Worm (Caenorhabditis elegans) whole organism, L4 larva: ENCODE results near the gene pei-1.
"Not testable (repeated sequence)": the region's sequence is repeated elsewhere in the genome, so short reads cannot be mapped to it uniquely, and the experiment has no call there.

ENCODE experiments used
- F26F4.8 ChIP-seq: fragments of 200-800 bp; sonication (Bioruptor generic); conservative IDR thresholded peaks from 2 replicates; pipeline ENCODE4 v1.3.6; 2022; ENCODE audit warnings: missing genetic modification characterization, missing compliant biosample characterization
- F49E8.2 ChIP-seq: sonication (generic microtip); optimal IDR thresholded peaks from 2 replicates; lab custom pipeline; 2016; ENCODE audit warnings: missing compliant biosample characterization, mild to moderate bottlenecking, missing genetic modification characterization, borderline replicate concordance
- T20F7.1 ChIP-seq: fragments of 200-800 bp; sonication (Bioruptor generic); optimal IDR thresholded peaks from 2 replicates; lab custom pipeline; 2018; ENCODE audit warnings: mild to moderate bottlenecking, missing genetic modification characterization, missing compliant biosample characterization
- Y48G9A.11 ChIP-seq: fragments of 200-800 bp; sonication (Bioruptor generic); IDR thresholded peaks from 2 replicates; pipeline ENCODE4 v1.3.6; 2022; ENCODE audit warnings: missing genetic modification reagents, missing genetic modification characterization, missing compliant biosample characterization
- Y75B8A.6 ChIP-seq: fragments of 200-800 bp; sonication (Bioruptor generic); IDR thresholded peaks from 2 replicates; pipeline ENCODE4 v1.3.6; 2022; ENCODE audit warnings: missing genetic modification reagents, missing genetic modification characterization, missing compliant biosample characterization
- aha-1 ChIP-seq: fragments of 150-350 bp; peaks from one replicate; lab custom pipeline; 2014; ENCODE audit warnings: missing biosample characterization, missing genetic modification characterization
- aly-2 ChIP-seq: sonication (generic microtip); optimal IDR thresholded peaks from 2 replicates; lab custom pipeline; 2018; ENCODE audit warnings: missing biosample characterization, missing genetic modification characterization
- ceh-32 ChIP-seq: sonication (generic microtip); optimal IDR thresholded peaks from 2 replicates; lab custom pipeline; 2016; ENCODE audit warnings: mild to moderate bottlenecking, missing genetic modification characterization, missing compliant biosample characterization; ENCODE audit not compliant: poor library complexity
- ceh-82 ChIP-seq: sonication (generic microtip); optimal IDR thresholded peaks from 2 replicates; lab custom pipeline; 2017; ENCODE audit warnings: missing biosample characterization, missing genetic modification characterization
- ces-1 ChIP-seq: fragments of 150-350 bp; sonication (generic microtip); optimal IDR thresholded peaks from 4 replicates; lab custom pipeline; 2014; ENCODE audit warnings: missing biosample characterization, missing genetic modification reagents, missing genetic modification characterization
- ctbp-1 ChIP-seq: fragments of 200-800 bp; sonication (Bioruptor generic); IDR thresholded peaks from 2 replicates; pipeline ENCODE4 v1.3.6; 2022; ENCODE audit warnings: missing genetic modification reagents, missing genetic modification characterization, missing compliant biosample characterization
- daf-16 ChIP-seq, 3 experiments: sonication (generic microtip); optimal IDR thresholded peaks; 2 replicates each; lab custom pipeline; 2016 to 2017; ENCODE audit warnings: missing genetic modification characterization in 3 of 3, missing genetic modification reagents in 3 of 3, mild to moderate bottlenecking in 2 of 3, missing compliant biosample characterization in 2 of 3, missing biosample characterization in 1 of 3, moderate library complexity in 1 of 3
- daf-19 ChIP-seq: fragments of 200-800 bp; sonication (Bioruptor generic); conservative IDR thresholded peaks from 2 replicates; pipeline ENCODE4 v1.3.6; 2022; ENCODE audit warnings: missing genetic modification characterization, missing compliant biosample characterization
- dmd-6 ChIP-seq: fragments of 200-800 bp; sonication (Bioruptor generic); IDR thresholded peaks from 2 replicates; pipeline ENCODE4 v1.3.6; 2022; ENCODE audit warnings: missing genetic modification reagents, missing genetic modification characterization, missing compliant biosample characterization
- dve-1 ChIP-seq: sonication (generic microtip); optimal IDR thresholded peaks from 2 replicates; lab custom pipeline; 2017; ENCODE audit warnings: antibody characterized with exemption, mild to moderate bottlenecking, missing genetic modification characterization, missing compliant biosample characterization; ENCODE audit not compliant: insufficient read depth
- egl-27 ChIP-seq: sonication (generic microtip); optimal IDR thresholded peaks from 3 replicates; lab custom pipeline; 2017; ENCODE audit warnings: missing biosample characterization, missing genetic modification reagents, missing genetic modification characterization
- lin-1 ChIP-seq: fragments of 200-800 bp; sonication (Bioruptor generic); IDR thresholded peaks from 2 replicates; pipeline ENCODE4 v1.3.6; 2022; ENCODE audit warnings: missing genetic modification reagents, missing genetic modification characterization, missing compliant biosample characterization
- lin-38 ChIP-seq: fragments of 200-800 bp; sonication (Bioruptor generic); IDR thresholded peaks from 2 replicates; pipeline ENCODE4 v1.3.6; 2022; ENCODE audit warnings: missing genetic modification reagents, missing genetic modification characterization, missing compliant biosample characterization
- lin-39 ChIP-seq: fragments of 150-350 bp; optimal IDR thresholded peaks from 2 replicates; lab custom pipeline; 2014; ENCODE audit warnings: missing biosample characterization, missing genetic modification reagents, missing genetic modification characterization
- madf-5 ChIP-seq, 2 experiments: fragments of 200-800 bp; sonication (Bioruptor generic); IDR thresholded peaks; 2 replicates each; pipeline ENCODE4 v1.3.6; 2022; ENCODE audit warnings: missing compliant biosample characterization in 2 of 2, missing genetic modification characterization in 2 of 2
- mdl-1 ChIP-seq, 2 experiments: fragments of 150-350 bp in 1 of 2; sonication (generic microtip) in 1 of 2; optimal IDR thresholded peaks; 2 replicates each; lab custom pipeline; 2014 to 2017; ENCODE audit warnings: missing biosample characterization in 2 of 2, missing genetic modification characterization in 2 of 2
- mes-2 ChIP-seq: sonication (generic microtip); optimal IDR thresholded peaks from 2 replicates; lab custom pipeline; 2016; ENCODE audit warnings: missing genotype, mild to moderate bottlenecking, missing genetic modification characterization, missing compliant biosample characterization; ENCODE audit not compliant: poor library complexity, severe bottlenecking
- mxl-3 ChIP-seq: fragments of 200-800 bp; sonication (Bioruptor generic); optimal IDR thresholded peaks from 2 replicates; lab custom pipeline; 2018; ENCODE audit warnings: mild to moderate bottlenecking, missing genetic modification characterization, missing compliant biosample characterization
- nhr-102 ChIP-seq: sonication (generic microtip); optimal IDR thresholded peaks from 2 replicates; lab custom pipeline; 2016; ENCODE audit warnings: mild to moderate bottlenecking, missing genetic modification characterization, moderate library complexity, missing compliant biosample characterization
- nhr-25 ChIP-seq: sonication (generic microtip); optimal IDR thresholded peaks from 2 replicates; lab custom pipeline; 2017; ENCODE audit warnings: missing genetic modification characterization, mild to moderate bottlenecking, missing compliant biosample characterization, antibody characterized with exemption, moderate library complexity, borderline replicate concordance; ENCODE audit not compliant: insufficient read depth
- nhr-28 ChIP-seq: fragments of 150-350 bp; optimal IDR thresholded peaks from 2 replicates; lab custom pipeline; 2014; ENCODE audit warnings: missing biosample characterization, missing genetic modification characterization
- nhr-76 ChIP-seq: fragments of 150-350 bp; optimal IDR thresholded peaks from 2 replicates; lab custom pipeline; 2014; ENCODE audit warnings: missing biosample characterization, missing genetic modification characterization
- nhr-77 ChIP-seq: fragments of 150-350 bp; optimal IDR thresholded peaks from 2 replicates; lab custom pipeline; 2014; ENCODE audit warnings: missing biosample characterization, missing genetic modification characterization
- pqm-1 ChIP-seq: sonication (generic microtip); optimal IDR thresholded peaks from 2 replicates; lab custom pipeline; 2017; ENCODE audit warnings: missing biosample characterization, missing genetic modification characterization
- saeg-2 ChIP-seq: fragments of 200-800 bp; sonication (Bioruptor generic); IDR thresholded peaks from 2 replicates; pipeline ENCODE4 v1.3.6; 2022; ENCODE audit warnings: missing genetic modification reagents, missing genetic modification characterization, missing compliant biosample characterization
- snpc-1.2 ChIP-seq: fragments of 200-800 bp; sonication (Bioruptor generic); IDR thresholded peaks from 2 replicates; pipeline ENCODE4 v1.3.6; 2022; ENCODE audit warnings: missing genetic modification reagents, missing genetic modification characterization, missing compliant biosample characterization
- unc-39 ChIP-seq: sonication (generic microtip); optimal IDR thresholded peaks from 2 replicates; lab custom pipeline; 2017; ENCODE audit warnings: missing biosample characterization, missing genetic modification characterization
- unc-62 ChIP-seq, 3 experiments: fragments of 150-350 bp in 1 of 3; sonication (generic microtip); optimal IDR thresholded peaks in 2 of 3; peaks in 1 of 3; 1 replicate in 1 of 3; 2 replicates in 2 of 3; lab custom pipeline; 2014 to 2017; ENCODE audit warnings: missing biosample characterization in 3 of 3, missing genetic modification characterization in 3 of 3, missing genetic modification reagents in 3 of 3, missing genotype in 1 of 3
- zfp-3 ChIP-seq: fragments of 200-800 bp; sonication (Bioruptor generic); conservative IDR thresholded peaks from 2 replicates; pipeline ENCODE4 v1.3.6; 2022; ENCODE audit warnings: missing genetic modification reagents, missing genetic modification characterization, missing compliant biosample characterization
- zip-2 ChIP-seq: fragments of 150-350 bp; optimal IDR thresholded peaks from 2 replicates; lab custom pipeline; 2014; ENCODE audit warnings: missing biosample characterization, missing genetic modification characterization
- ztf-7 ChIP-seq: fragments of 150-350 bp; optimal IDR thresholded peaks from 2 replicates; lab custom pipeline; 2014; ENCODE audit warnings: missing biosample characterization, missing genetic modification characterization

pei-1 gene

DNA sequence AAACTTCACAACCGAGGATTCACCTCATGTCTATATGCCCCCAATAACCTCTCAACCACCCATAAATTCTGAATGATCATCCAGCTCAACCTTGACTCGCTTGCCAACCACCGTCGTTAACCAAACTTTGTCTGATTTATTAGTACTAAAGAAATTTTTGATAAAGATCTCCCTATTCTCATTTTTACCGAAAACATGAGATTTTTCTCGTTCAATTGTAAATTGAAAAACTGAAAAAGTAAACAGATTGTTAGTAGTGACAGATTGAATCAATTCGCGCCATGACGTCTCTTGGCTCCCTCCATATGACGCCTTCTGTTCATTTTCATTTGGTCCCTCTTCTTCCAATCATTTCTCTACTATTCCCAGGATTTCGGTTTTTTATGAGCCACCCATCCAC, 15.6 kb upstream of the pei-1 start:
- TF ChIP-seq daf-19 (GFP tag; lab: Robert Waterston, UW) (no peak), nhr-76 (no peak), ztf-7 (tag; lab: Kevin White, UChicago) (no peak), aly-2 (tag; lab: Kevin White, UChicago) (no peak), egl-27 (tag; lab: Kevin White, UChicago) (no peak), mes-2 (no peak), zfp-3 (GFP tag; lab: Robert Waterston, UW) (no peak), nhr-25 (tag; lab: Kevin White, UChicago) (no peak)

DNA sequence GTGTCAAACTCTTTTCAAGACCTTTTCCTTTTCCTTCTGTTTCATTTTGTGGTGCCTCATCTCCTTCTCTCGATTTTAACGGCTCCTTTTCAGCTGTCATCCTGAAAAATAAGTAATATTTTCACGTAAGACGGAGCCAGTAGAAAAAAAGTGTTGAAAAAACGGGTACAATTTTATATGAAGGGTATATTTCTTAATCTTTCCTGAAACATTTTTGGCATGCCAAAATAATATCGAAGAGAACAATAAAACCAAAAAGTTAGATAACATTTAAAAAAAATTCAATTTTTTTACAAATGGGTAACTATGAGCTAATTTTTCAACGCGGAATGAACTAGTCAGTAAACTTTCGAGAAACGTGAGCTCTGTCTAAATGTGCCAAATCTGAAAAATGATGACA, 9.3 kb upstream of the pei-1 start, which contains the start of gene aat-1:
TSS of gene aat-1 (minus strand) at position 101 of the 400 bp plus-strand sequence.
- no peak for TF ChIP-seq zip-2 (tag; lab: Kevin White, UChicago)
- TF ChIP-seq ctbp-1 (GFP tag; lab: Robert Waterston, UW): no peak
- TF ChIP-seq, all 104 proteins: peak for 0

DNA sequence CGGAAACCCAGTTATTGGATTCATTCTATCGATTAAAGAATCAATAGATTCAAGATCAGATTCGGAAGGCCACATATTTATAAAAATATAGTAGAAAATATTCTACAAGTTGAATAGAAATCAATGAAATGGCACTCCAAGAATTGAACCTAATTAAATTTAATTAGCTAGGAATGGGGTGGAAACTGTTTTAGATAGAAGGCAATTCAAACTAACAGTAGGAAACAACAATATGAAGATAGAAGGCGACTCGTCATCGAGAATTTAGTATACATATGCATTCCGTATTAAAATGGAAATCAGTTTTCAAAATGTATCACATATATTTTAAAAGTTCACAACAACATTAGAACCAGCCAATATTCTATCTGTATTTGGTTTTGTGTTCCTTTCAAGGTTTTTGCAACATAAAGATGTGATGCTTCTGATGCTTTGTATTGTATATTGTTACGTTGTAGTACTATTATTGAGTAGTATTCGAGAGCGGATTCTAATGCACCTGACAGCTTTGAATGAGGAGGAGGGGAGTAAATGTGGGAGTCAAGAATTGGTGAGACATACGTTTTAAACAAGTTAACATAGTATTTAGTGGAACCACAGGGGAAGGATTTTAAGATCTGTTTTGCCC, 3.6 kb upstream of the pei-1 start, which contains the start of the genes F27C8.3 and F27C8.2:
TSS of gene F27C8.3 (minus strand) at position 101 of the 628 bp plus-strand sequence.
TSS of gene F27C8.2 (plus strand) at position 578 of the 628 bp plus-strand sequence.
- peak in 1 of 2 experiments; percentile 4 for TF ChIP-seq unc-62 (GFP tag; optimal IDR thresholded peaks at IDR 0.05 in 1 of 2; lab: Kevin White, UChicago)
- not testable (repeated sequence) for TF ChIP-seq unc-62 (tag; optimal IDR thresholded peaks at IDR 0.05; lab: Kevin White, UChicago)

DNA sequence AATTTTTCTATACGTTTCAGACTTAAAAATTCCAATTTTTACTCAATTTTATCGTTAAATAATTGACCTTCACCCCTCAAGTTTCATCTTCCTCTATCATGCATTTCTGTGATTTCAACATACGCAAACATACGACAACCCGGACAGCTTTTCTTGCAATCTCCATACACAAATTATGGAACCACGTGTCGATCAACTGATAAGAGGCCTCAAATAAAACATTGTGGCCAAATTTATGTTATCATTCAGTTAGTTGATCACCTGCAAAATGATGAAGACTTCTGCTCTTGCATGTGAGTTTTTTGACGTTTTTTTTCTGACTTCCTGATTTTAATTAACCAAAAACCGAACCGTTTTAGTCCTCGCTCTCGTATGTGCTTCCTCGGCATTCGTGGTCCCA, 1.1 kb upstream of the pei-1 start, which contains the start of gene spp-18:
TSS of gene spp-18 (plus strand) at position 257 of the 400 bp plus-strand sequence.
- TF ChIP-seq aha-1 (no peak), nhr-28 (peak; percentile 80), ceh-32 (tag; lab: Kevin White, UChicago) (no peak), unc-62 (GFP tag; optimal IDR thresholded peaks at IDR 0.05 in 1 of 2; lab: Kevin White, UChicago) (no peak), unc-62 (tag; optimal IDR thresholded peaks at IDR 0.05; lab: Kevin White, UChicago) (no peak), dmd-6 (GFP tag; lab: Robert Waterston, UW) (peak; percentile 90), lin-39 (tag; lab: Kevin White, UChicago) (no peak), mxl-3 (GFP tag; lab: Kevin White, UChicago) (peak; percentile 79), mdl-1 (tag; optimal IDR thresholded peaks at IDR 0.05; lab: Kevin White, UChicago) (peak in 1 of 2 experiments; percentile 50), mes-2 (no peak), lin-1 (GFP tag; lab: Robert Waterston, UW) (0 out of 2 replicates have a peak, but pooled peaks have one; percentile 20), pqm-1 (tag; lab: Kevin White, UChicago) (peak; percentile 91), aly-2 (tag; lab: Kevin White, UChicago) (no peak), ceh-82 (tag; lab: Kevin White, UChicago) (no peak), T20F7.1 (GFP tag; lab: Kevin White, UChicago) (no peak), nhr-77 (tag; lab: Kevin White, UChicago) (peak; percentile 63), saeg-2 (no peak), daf-16 (GFP tag; optimal IDR thresholded peaks at IDR 0.05; lab: Kevin White, UChicago) (no peak), daf-16 (tag; optimal IDR thresholded peaks at IDR 0.05; lab: Kevin White, UChicago) (peak; percentile 62), F49E8.2 (tag; lab: Kevin White, UChicago) (no peak)
- TF ChIP-seq, all 104 proteins: peak for 8

DNA sequence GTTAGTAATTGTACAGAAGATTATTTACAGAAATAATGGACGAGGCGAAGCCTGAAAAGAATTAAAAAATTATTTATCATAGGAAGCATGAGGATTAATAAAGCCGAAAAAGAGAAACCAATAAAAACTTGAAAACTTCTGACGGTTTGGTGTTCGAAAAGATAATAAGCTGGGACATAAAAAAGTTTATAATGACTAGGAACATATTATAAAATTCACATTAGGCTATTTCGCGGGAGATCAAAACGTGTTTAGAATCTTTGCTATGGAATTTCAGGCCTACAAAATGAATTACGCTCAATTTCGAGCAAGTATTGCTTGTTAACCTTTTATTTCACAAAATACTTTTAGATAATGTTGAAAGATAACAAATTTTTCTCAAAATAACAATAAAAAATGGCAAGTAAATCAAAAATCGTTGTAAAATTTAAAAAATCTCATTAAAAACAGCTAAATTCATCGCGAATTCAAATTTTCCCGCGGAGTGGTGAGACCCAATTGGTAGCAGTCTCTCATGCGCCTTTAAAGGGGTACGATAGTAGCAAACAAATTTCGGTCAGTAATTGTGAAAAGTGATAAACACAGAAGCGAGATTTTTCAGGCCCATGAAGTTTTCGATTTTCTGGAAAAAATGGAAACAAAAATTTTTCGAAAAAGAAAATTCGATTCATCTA, 3.4 kb downstream of the pei-1 start, which contains the start of gene trcs-1:
TSS of gene trcs-1 (minus strand) at position 51 of the 674 bp plus-strand sequence.
- no peak for TF ChIP-seq lin-1 (GFP tag; lab: Robert Waterston, UW)
- no peak for TF ChIP-seq unc-39 (tag; lab: Kevin White, UChicago)
- TF ChIP-seq nhr-102 (tag; lab: Kevin White, UChicago): no peak
- TF ChIP-seq dve-1 (tag; lab: Kevin White, UChicago): no peak
- TF ChIP-seq Y48G9A.11: 0 out of 2 replicates have a peak, but pooled peaks have one; percentile 46
- TF ChIP-seq F26F4.8 (GFP tag; lab: Robert Waterston, UW): no peak
- peak; percentile 54 for TF ChIP-seq F49E8.2 (tag; lab: Kevin White, UChicago)
- no peak for TF ChIP-seq Y75B8A.6 (GFP tag; lab: Robert Waterston, UW)
- no peak for TF ChIP-seq zip-2 (tag; lab: Kevin White, UChicago)
- TF ChIP-seq aha-1: no peak
- TF ChIP-seq mdl-1 (tag; optimal IDR thresholded peaks at IDR 0.05; lab: Kevin White, UChicago): no peak
- TF ChIP-seq ces-1 (GFP tag; lab: Kevin White, UChicago): no peak
- TF ChIP-seq snpc-1.2 (GFP tag; lab: Robert Waterston, UW): peak; percentile 88
- no peak; the same call in 1 of the 2 replicates for TF ChIP-seq lin-38 (GFP tag; lab: Robert Waterston, UW)
- no peak for TF ChIP-seq madf-5 (GFP tag; IDR thresholded peaks at IDR 0.05; lab: Robert Waterston, UW)
